Worm (Caenorhabditis elegans) whole organism, young adult: Measurements from ENCODE around the gene F37H8.6.

Experiments used
- ama-1 ChIP-seq, 3 experiments: fragments of 150-350 bp in 1 of 3; sonication (generic microtip) in 2 of 3; optimal IDR thresholded peaks; 2 replicates each; lab custom pipeline; 2014 to 2018; ENCODE audit warnings: missing biosample characterization in 2 of 3, missing genetic modification characterization in 2 of 3, missing genetic modification reagents in 2 of 3
- attf-3 ChIP-seq: fragments of 200-800 bp; sonication (Bioruptor generic); conservative IDR thresholded peaks from 2 replicates; pipeline ENCODE4 v1.3.6; 2022; ENCODE audit warnings: missing genetic modification reagents, missing genetic modification characterization, missing compliant biosample characterization
- gei-17 ChIP-seq: fragments of 200-800 bp; sonication (Bioruptor generic); optimal IDR thresholded peaks from 2 replicates; lab custom pipeline; 2018; ENCODE audit warnings: mild to moderate bottlenecking, missing genetic modification characterization, missing compliant biosample characterization
- hlh-26 ChIP-seq: fragments of 200-800 bp; sonication (Bioruptor generic); conservative IDR thresholded peaks from 2 replicates; pipeline ENCODE4 v1.3.6; 2022; ENCODE audit warnings: missing genetic modification reagents, missing genetic modification characterization, missing compliant biosample characterization
- hmg-20 ChIP-seq: fragments of 200-800 bp; sonication (Bioruptor generic); IDR thresholded peaks from 2 replicates; pipeline ENCODE4 v1.3.6; 2022; ENCODE audit warnings: missing genetic modification reagents, missing genetic modification characterization, missing compliant biosample characterization
- lag-1 ChIP-seq: fragments of 200-800 bp; sonication (Bioruptor generic); IDR thresholded peaks from 2 replicates; pipeline ENCODE4 v1.3.6; 2022; ENCODE audit warnings: missing genetic modification reagents, missing genetic modification characterization, missing compliant biosample characterization
- lin-40 ChIP-seq: sonication (generic microtip); optimal IDR thresholded peaks from 2 replicates; lab custom pipeline; 2016; ENCODE audit warnings: missing genetic modification characterization, mild to moderate bottlenecking, missing compliant biosample characterization, missing genotype, missing genetic modification reagents
- nhr-120 ChIP-seq: fragments of 200-800 bp; sonication (Bioruptor generic); IDR thresholded peaks from 2 replicates; pipeline ENCODE4 v1.3.6; 2022; ENCODE audit warnings: missing genetic modification characterization, missing compliant biosample characterization
- nhr-179 ChIP-seq: sonication (generic microtip); optimal IDR thresholded peaks from 2 replicates; lab custom pipeline; 2016; ENCODE audit warnings: mild to moderate bottlenecking, missing genetic modification characterization, missing compliant biosample characterization
- xnd-1 ChIP-seq: sonication (generic microtip); optimal IDR thresholded peaks from 2 replicates; lab custom pipeline; 2016; ENCODE audit warnings: missing genotype, missing genetic modification reagents, missing genetic modification characterization, missing compliant biosample characterization
- ztf-18 ChIP-seq: sonication (generic microtip); optimal IDR thresholded peaks from 2 replicates; lab custom pipeline; 2016; ENCODE audit warnings: missing genotype, mild to moderate bottlenecking, missing genetic modification characterization, missing compliant biosample characterization
- ztf-25 ChIP-seq: fragments of 200-800 bp; sonication (Bioruptor generic); IDR thresholded peaks from 2 replicates; pipeline ENCODE4 v1.3.6; 2022; ENCODE audit warnings: missing genetic modification reagents, missing genetic modification characterization, missing compliant biosample characterization
- ztf-6 ChIP-seq: fragments of 200-800 bp; sonication (Bioruptor generic); IDR thresholded peaks from 2 replicates; pipeline ENCODE4 v1.3.6; 2022; ENCODE audit warnings: missing genetic modification reagents, missing genetic modification characterization, missing compliant biosample characterization

ce11 chrII:11200234-11200755 lies 23.0 kb upstream of the F37H8.6 start:
- TF ChIP-seq hmg-20 (GFP tag; lab: Robert Waterston, UW) (no peak), gei-17 (no peak), attf-3 (no peak), ama-1 (optimal IDR thresholded peaks at IDR 0.05; lab: Kevin White, UChicago) (no peak), ama-1 (GFP tag; optimal IDR thresholded peaks at IDR 0.05; lab: Kevin White, UChicago) (no peak), nhr-179 (no peak), nhr-120 (no peak), lin-40 (no peak), hlh-26 (GFP tag; lab: Robert Waterston, UW) (no peak), ztf-25 (GFP tag; lab: Robert Waterston, UW) (no peak), ztf-18 (tag; lab: Kevin White, UChicago) (no peak), xnd-1 (no peak), lag-1 (GFP tag; lab: Robert Waterston, UW) (no peak), ztf-6 (GFP tag; lab: Robert Waterston, UW) (no peak)
